Fruit fly (Drosophila melanogaster) whole organism, embryonic: ENCODE results near the gene CG31717.

ENCODE experiments used
- Awh ChIP-seq: fragments of 200-800 bp; sonication (Bioruptor generic); IDR thresholded peaks from 2 replicates; pipeline ENCODE4, ENCODE4 v1.3.6; 2022; ENCODE audit warnings: missing biosample characterization, missing genetic modification characterization
- BEAF-32 ChIP-seq: fragments of 200-800 bp; sonication (Bioruptor generic); optimal IDR thresholded peaks from 3 replicates; lab custom pipeline; 2017; ENCODE audit warnings: missing biosample characterization, missing genetic modification characterization, mild to moderate bottlenecking, moderate library complexity, missing genetic modification reagents
- CG10267 ChIP-seq: fragments of 200-800 bp; sonication (Bioruptor generic); optimal IDR thresholded peaks from 2 replicates; lab custom pipeline; 2018; ENCODE audit warnings: missing biosample characterization, mild to moderate bottlenecking, missing genetic modification characterization, moderate library complexity
- CG11398 ChIP-seq: fragments of 200-800 bp; sonication (Bioruptor generic); optimal IDR thresholded peaks from 2 replicates; lab custom pipeline; 2016; ENCODE audit warnings: missing biosample characterization, missing genetic modification characterization
- CG1233 ChIP-seq: fragments of 200-800 bp; sonication (Bioruptor generic); optimal IDR thresholded peaks from 4 replicates; lab custom pipeline; 2018; ENCODE audit warnings: missing biosample characterization, mild to moderate bottlenecking, missing genetic modification characterization
- CG12659 ChIP-seq: fragments of 200-800 bp; sonication (Bioruptor generic); optimal IDR thresholded peaks from 3 replicates; lab custom pipeline; 2017; ENCODE audit warnings: mild to moderate bottlenecking, missing biosample characterization, missing genetic modification reagents, missing genetic modification characterization
- CG13296 ChIP-seq: fragments of 200-800 bp; sonication (Bioruptor generic); optimal IDR thresholded peaks from 3 replicates; lab custom pipeline; 2018; ENCODE audit warnings: missing biosample characterization, mild to moderate bottlenecking, missing genetic modification characterization
- CG13775 ChIP-seq: fragments of 200-800 bp; sonication (Bioruptor generic); optimal IDR thresholded peaks from 3 replicates; lab custom pipeline; 2017; ENCODE audit warnings: missing biosample characterization, mild to moderate bottlenecking, missing genetic modification characterization
- CG13894 ChIP-seq: fragments of 200-800 bp; sonication (Bioruptor generic); optimal IDR thresholded peaks from 3 replicates; lab custom pipeline; 2018; ENCODE audit warnings: missing biosample characterization, mild to moderate bottlenecking, missing genetic modification characterization, moderate library complexity
- CG14710 ChIP-seq: fragments of 200-800 bp; sonication (Bioruptor generic); optimal IDR thresholded peaks from 3 replicates; lab custom pipeline; 2019; ENCODE audit warnings: missing biosample characterization, mild to moderate bottlenecking, missing genetic modification characterization, moderate library complexity
- CG15696 ChIP-seq: fragments of 200-800 bp; sonication (Bioruptor generic); optimal IDR thresholded peaks from 2 replicates; lab custom pipeline; 2019; ENCODE audit warnings: missing biosample characterization, mild to moderate bottlenecking, missing genetic modification characterization, moderate library complexity
- CG17359 ChIP-seq: fragments of 200-800 bp; sonication (Bioruptor generic); optimal IDR thresholded peaks from 3 replicates; lab custom pipeline; 2018; ENCODE audit warnings: missing biosample characterization, mild to moderate bottlenecking, missing genetic modification characterization, moderate library complexity
- CG17361 ChIP-seq: fragments of 200-800 bp; sonication (Bioruptor generic); IDR thresholded peaks from 3 replicates; pipeline ENCODE4 v1.3.6; 2022; ENCODE audit warnings: missing biosample characterization, missing genetic modification characterization
- CG18262 ChIP-seq: fragments of 200-800 bp; optimal IDR thresholded peaks from 3 replicates; lab custom pipeline; 2019; ENCODE audit warnings: missing biosample characterization, mild to moderate bottlenecking, missing genetic modification characterization, moderate library complexity
- CG2712 ChIP-seq: fragments of 200-800 bp; optimal IDR thresholded peaks from 3 replicates; lab custom pipeline; 2019; ENCODE audit warnings: missing biosample characterization, mild to moderate bottlenecking, missing genetic modification characterization, moderate library complexity
- CG32532 ChIP-seq: fragments of 200-800 bp; sonication (Bioruptor generic); IDR thresholded peaks from 2 replicates; pipeline ENCODE4 v1.3.6; 2022; ENCODE audit warnings: missing biosample characterization, missing genetic modification characterization
- CG3281 ChIP-seq: fragments of 200-800 bp; sonication (Bioruptor generic); optimal IDR thresholded peaks from 3 replicates; lab custom pipeline; 2017; ENCODE audit warnings: missing biosample characterization, mild to moderate bottlenecking, missing genetic modification characterization
- CG33557 ChIP-seq: fragments of 200-800 bp; sonication (Bioruptor generic); optimal IDR thresholded peaks from 2 replicates; lab custom pipeline; 2019; ENCODE audit warnings: missing biosample characterization, mild to moderate bottlenecking, missing genetic modification characterization, moderate library complexity
- CG34422 ChIP-seq: fragments of 200-800 bp; sonication (Bioruptor generic); IDR thresholded peaks from 3 replicates; pipeline ENCODE4 v1.3.6; 2022; ENCODE audit warnings: missing biosample characterization, missing genetic modification characterization
- CG3995 ChIP-seq: fragments of 200-800 bp; sonication (Bioruptor generic); optimal IDR thresholded peaks from 3 replicates; lab custom pipeline; 2016; ENCODE audit warnings: missing biosample characterization, missing genetic modification characterization
- CG4328 ChIP-seq: fragments of 200-800 bp; sonication (Bioruptor generic); optimal IDR thresholded peaks from 3 replicates; lab custom pipeline; 2017; ENCODE audit warnings: missing biosample characterization, missing genetic modification reagents, missing genetic modification characterization
- CG4424 ChIP-seq: fragments of 200-800 bp; sonication (Bioruptor generic); optimal IDR thresholded peaks from 3 replicates; lab custom pipeline; 2016; ENCODE audit warnings: missing biosample characterization, missing genetic modification characterization
- CG4617 ChIP-seq: fragments of 200-800 bp; sonication (Bioruptor generic); optimal IDR thresholded peaks from 3 replicates; lab custom pipeline; 2016; ENCODE audit warnings: missing biosample characterization, missing genetic modification characterization, borderline replicate concordance
- CG6175 ChIP-seq: fragments of 200-800 bp; sonication (Bioruptor generic); IDR thresholded peaks from 3 replicates; pipeline ENCODE4 v1.3.6; 2022; ENCODE audit warnings: missing biosample characterization, missing genetic modification characterization
- CG6683 ChIP-seq: fragments of 200-800 bp; sonication (Bioruptor generic); optimal IDR thresholded peaks from 2 replicates; lab custom pipeline; 2017; ENCODE audit warnings: missing biosample characterization, mild to moderate bottlenecking, missing genetic modification characterization, missing genetic modification reagents
- Dad ChIP-seq: fragments of 200-800 bp; sonication (Bioruptor generic); optimal IDR thresholded peaks from 3 replicates; lab custom pipeline; 2016; ENCODE audit warnings: missing biosample characterization, missing genetic modification characterization
- E2f2 ChIP-seq: fragments of 200-800 bp; sonication (Bioruptor generic); IDR thresholded peaks from 2 replicates; pipeline ENCODE4 v1.3.6; 2022; ENCODE audit warnings: missing biosample characterization, missing genetic modification characterization
- Fer1 ChIP-seq: fragments of 200-800 bp; sonication (Bioruptor generic); optimal IDR thresholded peaks from 2 replicates; lab custom pipeline; 2017; ENCODE audit warnings: missing biosample characterization, mild to moderate bottlenecking, missing genetic modification characterization
- Fer3 ChIP-seq: fragments of 200-800 bp; sonication (Bioruptor generic); optimal IDR thresholded peaks from 2 replicates; lab custom pipeline; 2018; ENCODE audit warnings: missing biosample characterization, mild to moderate bottlenecking, missing genetic modification characterization, moderate library complexity
- HLH54F ChIP-seq: fragments of 200-800 bp; sonication (Bioruptor generic); optimal IDR thresholded peaks from 3 replicates; lab custom pipeline; 2016; ENCODE audit warnings: missing biosample characterization, missing genetic modification characterization
- Hsf ChIP-seq: fragments of 200-800 bp; sonication (Bioruptor generic); optimal IDR thresholded peaks from 3 replicates; lab custom pipeline; 2016; ENCODE audit warnings: missing biosample characterization, missing genetic modification characterization
- Jarid2 ChIP-seq: fragments of 200-800 bp; sonication (Bioruptor generic); optimal IDR thresholded peaks from 3 replicates; lab custom pipeline; 2017; ENCODE audit warnings: mild to moderate bottlenecking, missing biosample characterization, missing genetic modification reagents, missing genetic modification characterization
- MESR4 ChIP-seq: fragments of 200-800 bp; sonication (Bioruptor generic); optimal IDR thresholded peaks from 2 replicates; lab custom pipeline; 2018; ENCODE audit warnings: missing biosample characterization, mild to moderate bottlenecking, missing genetic modification characterization, moderate library complexity
- Max ChIP-seq: fragments of 200-800 bp; sonication (Bioruptor generic); optimal IDR thresholded peaks from 2 replicates; lab custom pipeline; 2016; ENCODE audit warnings: missing biosample characterization, mild to moderate bottlenecking, missing genetic modification characterization
- Med ChIP-seq: fragments of 200-800 bp; sonication (Bioruptor generic); peaks from one replicate; lab custom pipeline; 2016; ENCODE audit warnings: missing biosample characterization, missing genetic modification characterization, mild to moderate bottlenecking, inconsistent platforms, moderate library complexity
- Meics ChIP-seq: fragments of 200-800 bp; sonication (Bioruptor generic); optimal IDR thresholded peaks from 2 replicates; lab custom pipeline; 2017; ENCODE audit warnings: missing biosample characterization, mild to moderate bottlenecking, missing genetic modification characterization
- Mes4 ChIP-seq: fragments of 200-800 bp; sonication (Bioruptor generic); optimal IDR thresholded peaks from 2 replicates; lab custom pipeline; 2016; ENCODE audit warnings: missing biosample characterization, missing genetic modification characterization
- Rfx ChIP-seq: fragments of 200-800 bp; sonication (Bioruptor generic); IDR thresholded peaks from 2 replicates; pipeline ENCODE4 v1.3.6; 2022; ENCODE audit warnings: missing biosample characterization, missing genetic modification characterization
- Sox100B ChIP-seq: fragments of 200-800 bp; sonication (Bioruptor generic); optimal IDR thresholded peaks from 3 replicates; lab custom pipeline; 2018; ENCODE audit warnings: missing biosample characterization, mild to moderate bottlenecking, missing genetic modification characterization
- YL-1 ChIP-seq: fragments of 200-800 bp; sonication (Bioruptor generic); optimal IDR thresholded peaks from 3 replicates; lab custom pipeline; 2017; ENCODE audit warnings: missing biosample characterization, mild to moderate bottlenecking, missing genetic modification characterization
- dimm ChIP-seq: fragments of 200-800 bp; sonication (Bioruptor generic); IDR thresholded peaks from 2 replicates; pipeline ENCODE4 v1.3.6; 2022; ENCODE audit warnings: missing biosample characterization, missing genetic modification characterization
- ems ChIP-seq: fragments of 200-800 bp; sonication (Bioruptor generic); optimal IDR thresholded peaks from 3 replicates; lab custom pipeline; 2016; ENCODE audit warnings: missing biosample characterization, missing genetic modification characterization
- gt ChIP-seq: fragments of 200-800 bp; sonication (Bioruptor generic); IDR thresholded peaks from 2 replicates; pipeline ENCODE4 v1.3.6; 2022; ENCODE audit warnings: missing biosample characterization, missing genetic modification characterization
- kah ChIP-seq: fragments of 200-800 bp; sonication (Bioruptor generic); optimal IDR thresholded peaks from 2 replicates; lab custom pipeline; 2018; ENCODE audit warnings: missing biosample characterization, mild to moderate bottlenecking, missing genetic modification characterization
- nmo ChIP-seq: fragments of 200-800 bp; sonication (Bioruptor generic); optimal IDR thresholded peaks from 2 replicates; lab custom pipeline; 2018; ENCODE audit warnings: missing biosample characterization, mild to moderate bottlenecking, missing genetic modification characterization, moderate library complexity
- pfk ChIP-seq: fragments of 200-800 bp; sonication (Bioruptor generic); optimal IDR thresholded peaks from 2 replicates; lab custom pipeline; 2018; ENCODE audit warnings: missing biosample characterization, mild to moderate bottlenecking, missing genetic modification characterization, moderate library complexity
- row ChIP-seq: fragments of 200-800 bp; sonication (Bioruptor generic); IDR thresholded peaks from 3 replicates; pipeline ENCODE4 v1.3.6; 2022; ENCODE audit warnings: missing biosample characterization, missing genetic modification characterization
- scrt ChIP-seq: fragments of 200-800 bp; sonication (Bioruptor generic); optimal IDR thresholded peaks from 2 replicates; lab custom pipeline; 2018; ENCODE audit warnings: missing biosample characterization, mild to moderate bottlenecking, missing genetic modification characterization, moderate library complexity

CG31717 gene

dm6 chr2L:10210631-10211557, 39.6 kb upstream of the CG31717 start, which contains the start of the genes CG5727 and ath:
Gene CG5727, minus strand, starts transcription at chr2L:10210681.
Gene ath, plus strand, starts transcription at chr2L:10211143.
- TF ChIP-seq CG15696 = peak; percentile 5
- TF ChIP-seq Mes4 (GFP tag; lab: Kevin White, UChicago) = no peak
- TF ChIP-seq CG34422 = no peak
- TF ChIP-seq Fer1 (GFP tag; lab: Kevin White, UChicago) = peak; percentile 45
- peak; percentile 63 for TF ChIP-seq row
- 0 out of 2 replicates have a peak, but pooled peaks have one; percentile 25 for TF ChIP-seq Rfx (GFP tag; lab: Robert Waterston, UW)
- TF ChIP-seq Awh (GFP tag; lab: Robert Waterston, UW) = peak; percentile 38; the same call in 1 of the 2 replicates
- no peak for TF ChIP-seq pfk (GFP tag; lab: Kevin White, UChicago)
- TF ChIP-seq MESR4 (GFP tag; lab: Kevin White, UChicago) = peak; percentile 12
- TF ChIP-seq CG4617 = peak; percentile 11
- no peak for TF ChIP-seq HLH54F
- peak; percentile 38 for TF ChIP-seq Meics
- TF ChIP-seq CG12659 = peak; percentile 28
- TF ChIP-seq CG17361 (GFP tag; lab: Robert Waterston, UW) = peak; percentile 61; the same call in 2 of the 3 replicates
- no peak for TF ChIP-seq gt
- peak; percentile 18 for TF ChIP-seq BEAF-32
- TF ChIP-seq scrt (GFP tag; lab: Kevin White, UChicago) = peak; percentile 94
- TF ChIP-seq dimm (GFP tag; lab: Robert Waterston, UW) = no peak
- TF ChIP-seq Med (GFP tag; lab: Kevin White, UChicago) = peak; percentile 72
- peak; percentile 34 for TF ChIP-seq E2f2
- peak; percentile 7 for TF ChIP-seq CG17359 (tag; lab: Kevin White, UChicago)
- peak; percentile 35 for TF ChIP-seq YL-1 (GFP tag; lab: Kevin White, UChicago)
- TF ChIP-seq Max (GFP tag; lab: Kevin White, UChicago) = peak; percentile 50
- TF ChIP-seq CG33557 (GFP tag; lab: Kevin White, UChicago) = peak; percentile 10
- peak; percentile 34 for TF ChIP-seq Sox100B (GFP tag; lab: Kevin White, UChicago)
- TF ChIP-seq CG4424 = peak; percentile 34
- peak; percentile 35 for TF ChIP-seq CG1233 (GFP tag; lab: Kevin White, UChicago)
- no peak for TF ChIP-seq Jarid2 (GFP tag; lab: Kevin White, UChicago)
- TF ChIP-seq CG14710 = peak; percentile 42
- peak; percentile 20 for TF ChIP-seq CG18262 (tag; lab: Kevin White, UChicago)
- TF ChIP-seq CG13775 (GFP tag; lab: Kevin White, UChicago) = peak; percentile 18
- TF ChIP-seq Fer3 = peak; percentile 25
- no peak for TF ChIP-seq CG3281 (GFP tag; lab: Kevin White, UChicago)
- TF ChIP-seq CG3995 (GFP tag; lab: Kevin White, UChicago) = peak; percentile 15
- TF ChIP-seq CG6175 (GFP tag; lab: Robert Waterston, UW) = no peak
- peak; percentile 11 for TF ChIP-seq CG2712 (tag; lab: Kevin White, UChicago)
- no peak for TF ChIP-seq Hsf
- TF ChIP-seq CG11398 (GFP tag; lab: Kevin White, UChicago) = no peak
- TF ChIP-seq CG13894 (tag; lab: Kevin White, UChicago) = no peak
- peak; percentile 6 for TF ChIP-seq CG10267
- peak; percentile 88 for TF ChIP-seq kah
- TF ChIP-seq CG32532 (GFP tag; lab: Robert Waterston, UW) = peak; percentile 16; the same call in 1 of the 2 replicates
- TF ChIP-seq nmo (GFP tag; lab: Kevin White, UChicago) = peak; percentile 50
- TF ChIP-seq CG4328 = peak; percentile 11
- no peak for TF ChIP-seq Dad (GFP tag; lab: Kevin White, UChicago)
- TF ChIP-seq CG6683 (GFP tag; lab: Kevin White, UChicago) = no peak
- TF ChIP-seq ems (GFP tag; lab: Kevin White, UChicago) = no peak
- peak; percentile 51 for TF ChIP-seq CG13296 (GFP tag; lab: Kevin White, UChicago)
